Fruit fly (Drosophila melanogaster) whole organism, embryonic: ENCODE results near the gene SecS.
A peak's percentile ranks its signal among the peaks of the same experiment; 100 is the strongest.

Experiments used
- Antp ChIP-seq: fragments of 200-800 bp; sonication (Bioruptor generic); optimal IDR thresholded peaks from 3 replicates; lab custom pipeline; 2016; ENCODE audit warnings: missing biosample characterization, missing genetic modification characterization
- CG10979 ChIP-seq: fragments of 200-800 bp; sonication (Bioruptor generic); optimal IDR thresholded peaks from 2 replicates; lab custom pipeline; 2018; ENCODE audit warnings: missing biosample characterization, mild to moderate bottlenecking, missing genetic modification characterization, moderate library complexity
- CG11085 ChIP-seq: fragments of 200-800 bp; sonication (Bioruptor generic); IDR thresholded peaks from 2 replicates; pipeline ENCODE4 v1.3.6; 2022; ENCODE audit warnings: missing biosample characterization, missing genetic modification characterization
- CG11696 ChIP-seq: fragments of 200-800 bp; sonication (Bioruptor generic); IDR thresholded peaks from 2 replicates; pipeline ENCODE4 v1.3.6; 2022; ENCODE audit warnings: missing biosample characterization, missing genetic modification characterization
- CG12769 ChIP-seq: fragments of 200-800 bp; sonication (Bioruptor generic); optimal IDR thresholded peaks from 2 replicates; lab custom pipeline; 2019; ENCODE audit warnings: missing biosample characterization, mild to moderate bottlenecking, missing genetic modification characterization, moderate library complexity
- CG14050 ChIP-seq: fragments of 200-800 bp; sonication (Bioruptor generic); IDR thresholded peaks from 3 replicates; pipeline ENCODE4 v1.3.6; 2022; ENCODE audit warnings: missing biosample characterization, missing genetic modification characterization
- CG14441 ChIP-seq: fragments of 200-800 bp; sonication (Bioruptor generic); IDR thresholded peaks from 2 replicates; pipeline ENCODE4 v1.3.6; 2022; ENCODE audit warnings: missing biosample characterization, missing genetic modification characterization
- CG2202 ChIP-seq: fragments of 200-800 bp; sonication (Bioruptor generic); optimal IDR thresholded peaks from 2 replicates; lab custom pipeline; 2018; ENCODE audit warnings: missing biosample characterization, mild to moderate bottlenecking, missing genetic modification characterization
- CG2678 ChIP-seq: fragments of 200-800 bp; sonication (Bioruptor generic); optimal IDR thresholded peaks from 3 replicates; lab custom pipeline; 2019; ENCODE audit warnings: missing biosample characterization, mild to moderate bottlenecking, missing genetic modification characterization, moderate library complexity
- CG30403 ChIP-seq: fragments of 200-800 bp; sonication (Bioruptor generic); optimal IDR thresholded peaks from 3 replicates; lab custom pipeline; 2016; ENCODE audit warnings: missing biosample characterization, missing genetic modification characterization
- CG30431 ChIP-seq: fragments of 200-800 bp; sonication (Bioruptor generic); optimal IDR thresholded peaks from 2 replicates; lab custom pipeline; 2017; ENCODE audit warnings: missing biosample characterization, missing genetic modification characterization
- CG31365 ChIP-seq: fragments of 200-800 bp; sonication (Bioruptor generic); optimal IDR thresholded peaks from 2 replicates; lab custom pipeline; 2018; ENCODE audit warnings: missing biosample characterization, mild to moderate bottlenecking, missing genetic modification characterization
- CG32772 ChIP-seq: fragments of 200-800 bp; sonication (Bioruptor generic); IDR thresholded peaks from 2 replicates; pipeline ENCODE4 v1.3.6; 2022; ENCODE audit warnings: missing biosample characterization, missing genetic modification characterization
- CG33557 ChIP-seq: fragments of 200-800 bp; sonication (Bioruptor generic); optimal IDR thresholded peaks from 2 replicates; lab custom pipeline; 2019; ENCODE audit warnings: missing biosample characterization, mild to moderate bottlenecking, missing genetic modification characterization, moderate library complexity
- CG5180 ChIP-seq: fragments of 200-800 bp; sonication (Bioruptor generic); optimal IDR thresholded peaks from 3 replicates; lab custom pipeline; 2017; ENCODE audit warnings: missing biosample characterization, missing genetic modification characterization, mild to moderate bottlenecking, moderate library complexity, missing genetic modification reagents
- CG6272 ChIP-seq: fragments of 200-800 bp; sonication (Bioruptor generic); IDR thresholded peaks from 2 replicates; pipeline ENCODE4 v1.3.6; 2022; ENCODE audit warnings: missing biosample characterization, missing genetic modification characterization
- CG6654 ChIP-seq: fragments of 200-800 bp; sonication (Bioruptor generic); optimal IDR thresholded peaks from 2 replicates; lab custom pipeline; 2017; ENCODE audit warnings: missing biosample characterization, mild to moderate bottlenecking, missing genetic modification characterization
- CG8281 ChIP-seq: fragments of 200-800 bp; sonication (Bioruptor generic); optimal IDR thresholded peaks from 2 replicates; lab custom pipeline; 2018; ENCODE audit warnings: missing biosample characterization, mild to moderate bottlenecking, missing genetic modification characterization, moderate library complexity
- Doc2 ChIP-seq: fragments of 200-800 bp; sonication (Bioruptor generic); IDR thresholded peaks from 2 replicates; pipeline ENCODE4 v1.3.6; 2022; ENCODE audit warnings: missing biosample characterization, missing genetic modification characterization
- Dp ChIP-seq: fragments of 200-800 bp; sonication (Bioruptor generic); optimal IDR thresholded peaks from 2 replicates; lab custom pipeline; 2018; ENCODE audit warnings: missing biosample characterization, mild to moderate bottlenecking, missing genetic modification characterization, moderate library complexity
- Fer2 ChIP-seq: fragments of 200-800 bp; sonication (Bioruptor generic); optimal IDR thresholded peaks from 2 replicates; lab custom pipeline; 2018; ENCODE audit warnings: missing biosample characterization, mild to moderate bottlenecking, missing genetic modification characterization, moderate library complexity
- Hmx ChIP-seq: fragments of 200-800 bp; sonication (Bioruptor generic); optimal IDR thresholded peaks from 2 replicates; lab custom pipeline; 2016; ENCODE audit warnings: missing biosample characterization, missing genetic modification characterization
- Max ChIP-seq: fragments of 200-800 bp; sonication (Bioruptor generic); optimal IDR thresholded peaks from 2 replicates; lab custom pipeline; 2016; ENCODE audit warnings: missing biosample characterization, mild to moderate bottlenecking, missing genetic modification characterization
- NC2α ChIP-seq: fragments of 200-800 bp; sonication (Bioruptor generic); optimal IDR thresholded peaks from 2 replicates; lab custom pipeline; 2016; ENCODE audit warnings: missing biosample characterization, missing genetic modification characterization
- NfI ChIP-seq: fragments of 200-800 bp; sonication (Bioruptor generic); optimal IDR thresholded peaks from 3 replicates; lab custom pipeline; 2018; ENCODE audit warnings: missing biosample characterization, mild to moderate bottlenecking, missing genetic modification characterization, moderate library complexity
- Sry-δ ChIP-seq: fragments of 200-800 bp; sonication (Bioruptor generic); optimal IDR thresholded peaks from 2 replicates; lab custom pipeline; 2016; ENCODE audit warnings: missing biosample characterization, missing genetic modification characterization
- Xrp1 ChIP-seq: fragments of 200-800 bp; sonication (Bioruptor generic); IDR thresholded peaks from 2 replicates; pipeline ENCODE4 v1.3.6; 2022; ENCODE audit warnings: missing biosample characterization, missing genetic modification characterization
- aop ChIP-seq: fragments of 200-800 bp; sonication (Bioruptor generic); IDR thresholded peaks from 2 replicates; pipeline ENCODE4 v1.3.6; 2022; ENCODE audit warnings: missing biosample characterization, missing genetic modification characterization
- bab2 ChIP-seq: fragments of 200-800 bp; sonication (Bioruptor generic); optimal IDR thresholded peaks from 2 replicates; lab custom pipeline; 2016; ENCODE audit warnings: missing biosample characterization, missing genetic modification characterization
- cg ChIP-seq: fragments of 200-800 bp; sonication (Bioruptor generic); optimal IDR thresholded peaks from 3 replicates; lab custom pipeline; 2019; ENCODE audit warnings: missing biosample characterization, mild to moderate bottlenecking, missing genetic modification characterization, moderate library complexity
- crol ChIP-seq: fragments of 200-800 bp; sonication (Bioruptor generic); IDR thresholded peaks from 2 replicates; pipeline ENCODE4 v1.3.6; 2022; ENCODE audit warnings: missing biosample characterization, missing genetic modification characterization
- dan ChIP-seq: fragments of 200-800 bp; sonication (Bioruptor generic); IDR thresholded peaks from 2 replicates; pipeline ENCODE4 v1.3.6; 2022; ENCODE audit warnings: missing biosample characterization, missing genetic modification characterization
- dpn ChIP-seq, 2 experiments: fragments of 200-800 bp; sonication (Bioruptor generic); optimal IDR thresholded peaks; 3 replicates each; lab custom pipeline; 2016; ENCODE audit warnings: missing biosample characterization in 2 of 2, missing genetic modification characterization in 2 of 2
- dysf ChIP-seq: fragments of 200-800 bp; sonication (Bioruptor generic); IDR thresholded peaks from 3 replicates; pipeline ENCODE4 v1.3.6; 2022; ENCODE audit warnings: missing biosample characterization, missing genetic modification characterization
- fd102C ChIP-seq: fragments of 200-800 bp; sonication (Bioruptor generic); optimal IDR thresholded peaks from 2 replicates; lab custom pipeline; 2018; ENCODE audit warnings: missing biosample characterization, mild to moderate bottlenecking, missing genetic modification characterization, moderate library complexity
- fru ChIP-seq: fragments of >200 bp; optimal IDR thresholded peaks from 2 replicates; lab custom pipeline; 2017
- fu2 ChIP-seq: fragments of 200-800 bp; sonication (Bioruptor generic); optimal IDR thresholded peaks from 2 replicates; lab custom pipeline; 2016; ENCODE audit warnings: missing biosample characterization, missing genetic modification characterization
- kah ChIP-seq: fragments of 200-800 bp; sonication (Bioruptor generic); optimal IDR thresholded peaks from 2 replicates; lab custom pipeline; 2018; ENCODE audit warnings: missing biosample characterization, mild to moderate bottlenecking, missing genetic modification characterization
- knrl ChIP-seq: fragments of 200-800 bp; sonication (Bioruptor generic); IDR thresholded peaks from 3 replicates; pipeline ENCODE4 v1.3.6; 2022; ENCODE audit warnings: missing biosample characterization, missing genetic modification characterization; ENCODE audit not compliant: partially characterized antibody
- mam ChIP-seq: fragments of 200-800 bp; sonication (Bioruptor generic); optimal IDR thresholded peaks from 3 replicates; lab custom pipeline; 2016; ENCODE audit warnings: missing biosample characterization, missing genetic modification characterization
- nau ChIP-seq: fragments of 200-800 bp; sonication (Bioruptor generic); optimal IDR thresholded peaks from 3 replicates; lab custom pipeline; 2017; ENCODE audit warnings: missing biosample characterization, mild to moderate bottlenecking, missing genetic modification characterization, missing genetic modification reagents
- pan ChIP-seq, 4 experiments: fragments of >200 bp in 3 of 4; fragments of 200-800 bp in 1 of 4; sonication (Bioruptor generic) in 1 of 4; optimal IDR thresholded peaks in 3 of 4; IDR thresholded peaks in 1 of 4; 2 replicates each; pipeline versions ENCODE4 v1.3.6 to Lab custom; 2017 to 2022; ENCODE audit warnings: missing biosample characterization in 2 of 4, missing genetic modification characterization in 2 of 4, mixed read lengths in 1 of 4
- pho ChIP-seq: fragments of 200-800 bp; sonication (Bioruptor generic); optimal IDR thresholded peaks from 2 replicates; lab custom pipeline; 2016; ENCODE audit warnings: missing biosample characterization, missing genetic modification characterization
- repo ChIP-seq: fragments of 200-800 bp; sonication (Bioruptor generic); optimal IDR thresholded peaks from 2 replicates; lab custom pipeline; 2016; ENCODE audit warnings: missing biosample characterization, missing genetic modification characterization
- sc ChIP-seq, 3 experiments: fragments of >200 bp in 2 of 3; fragments of 200-800 bp in 1 of 3; sonication (Bioruptor generic) in 1 of 3; optimal IDR thresholded peaks; 2 replicates in 2 of 3; 3 replicates in 1 of 3; lab custom pipeline; 2017; ENCODE audit warnings: mild to moderate bottlenecking in 1 of 3, missing biosample characterization in 1 of 3, missing genetic modification characterization in 1 of 3, missing genetic modification reagents in 1 of 3
- sima ChIP-seq: fragments of 200-800 bp; sonication (Bioruptor generic); optimal IDR thresholded peaks from 2 replicates; lab custom pipeline; 2016; ENCODE audit warnings: missing biosample characterization, missing genetic modification characterization
- sqz ChIP-seq: fragments of 200-800 bp; sonication (Bioruptor generic); optimal IDR thresholded peaks from 3 replicates; lab custom pipeline; 2018; ENCODE audit warnings: missing biosample characterization, mild to moderate bottlenecking, missing genetic modification characterization
- ssp ChIP-seq: fragments of 200-800 bp; sonication (Bioruptor generic); IDR thresholded peaks from 2 replicates; pipeline ENCODE4 v1.3.6; 2022; ENCODE audit warnings: missing biosample characterization, missing genetic modification characterization
- tap ChIP-seq: fragments of 200-800 bp; optimal IDR thresholded peaks from 3 replicates; lab custom pipeline; 2019; ENCODE audit warnings: missing biosample characterization, mild to moderate bottlenecking, missing genetic modification characterization, moderate library complexity
- zen ChIP-seq: fragments of 200-800 bp; sonication (Bioruptor generic); optimal IDR thresholded peaks from 3 replicates; lab custom pipeline; 2018; ENCODE audit warnings: missing biosample characterization, mild to moderate bottlenecking, missing genetic modification characterization, moderate library complexity

SecS gene

DNA sequence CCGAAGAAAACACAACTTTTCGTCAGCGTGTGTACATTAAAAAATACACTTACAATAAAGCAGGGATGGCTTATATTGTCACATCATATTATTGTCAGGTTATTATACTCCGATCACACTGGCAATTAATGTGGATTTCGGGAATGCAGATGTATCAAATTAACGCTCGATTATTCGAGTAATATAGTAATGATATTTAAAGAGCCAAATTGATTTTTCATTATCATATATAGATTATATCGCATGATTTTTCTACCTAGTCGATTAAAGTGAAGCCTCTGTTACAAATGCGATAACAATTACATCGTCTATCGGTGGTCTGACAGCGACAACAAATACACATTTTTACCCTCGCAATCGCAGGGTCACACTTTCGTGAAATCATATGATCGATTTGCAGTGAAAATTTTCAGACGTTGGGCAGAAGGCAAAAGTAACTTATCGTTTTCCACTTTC, 9.8 kb upstream of the SecS start, which contains the start of the genes noi and Vha26 (continued):
- TF ChIP-seq crol (GFP tag; lab: Robert Waterston, UW) = no peak
- TF ChIP-seq sc (optimal IDR thresholded peaks at IDR 0.05; lab: Kevin White, UChicago) = no peak
- no peak for TF ChIP-seq sc (GFP tag; optimal IDR thresholded peaks at IDR 0.05; lab: Kevin White, UChicago)
- no peak for TF ChIP-seq dan (GFP tag; lab: Robert Waterston, UW)
- peak; percentile 65 for TF ChIP-seq mam
- no peak for TF ChIP-seq nau
- TF ChIP-seq CG11696 (GFP tag; lab: Robert Waterston, UW) = no peak
- TF ChIP-seq CG2202 (tag; lab: Kevin White, UChicago) = peak; percentile 50
- TF ChIP-seq fru (lab: Kevin White, UChicago) = no peak
- no peak for TF ChIP-seq fu2
- no peak for TF ChIP-seq fd102C (GFP tag; lab: Kevin White, UChicago)
- no peak for TF ChIP-seq aop (GFP tag; lab: Robert Waterston, UW)
- peak; percentile 32 for TF ChIP-seq Dp (GFP tag; lab: Kevin White, UChicago)
- peak; percentile 26 for TF ChIP-seq pho (GFP tag; lab: Kevin White, UChicago)
- peak; percentile 98 for TF ChIP-seq ssp (GFP tag; lab: Robert Waterston, UW)
- TF ChIP-seq sqz (GFP tag; lab: Kevin White, UChicago) = no peak
- TF ChIP-seq dysf (GFP tag; lab: Robert Waterston, UW) = 0 out of 3 replicates have a peak, but pooled peaks have one; percentile 35
- TF ChIP-seq CG33557 (GFP tag; lab: Kevin White, UChicago) = no peak
- no peak for TF ChIP-seq CG14050 (GFP tag; lab: Robert Waterston, UW)
- no peak for TF ChIP-seq CG6272 (GFP tag; lab: Robert Waterston, UW)
- TF ChIP-seq CG12769 = no peak
- no peak for TF ChIP-seq CG31365 (tag; lab: Kevin White, UChicago)
- TF ChIP-seq Hmx (GFP tag; lab: Kevin White, UChicago) = no peak
- no peak for TF ChIP-seq CG5180 (GFP tag; lab: Kevin White, UChicago)
- TF ChIP-seq CG30431 (GFP tag; lab: Kevin White, UChicago) = no peak
- TF ChIP-seq pan (optimal IDR thresholded peaks at IDR 0.05; lab: Kevin White, UChicago) = no peak
- TF ChIP-seq pan (GFP tag; optimal IDR thresholded peaks at IDR 0.05 in 1 of 2, IDR thresholded peaks at IDR 0.05 in 1 of 2) = no peak
- TF ChIP-seq Max = peak; percentile 41
- TF ChIP-seq CG8281 (tag; lab: Kevin White, UChicago) = no peak
- peak; percentile 44 for TF ChIP-seq NfI (GFP tag; lab: Kevin White, UChicago)
- TF ChIP-seq Fer2 (tag; lab: Kevin White, UChicago) = peak; percentile 8
- no peak for TF ChIP-seq Antp (GFP tag; lab: Kevin White, UChicago)
- no peak for TF ChIP-seq CG6654 (GFP tag; lab: Kevin White, UChicago)
- TF ChIP-seq CG11085 = no peak
- peak; percentile 16 to 21 for TF ChIP-seq dpn (GFP tag; optimal IDR thresholded peaks at IDR 0.05; lab: Kevin White, UChicago)
- TF ChIP-seq Xrp1 (GFP tag; lab: Robert Waterston, UW) = peak; percentile 10; the same call in 1 of the 2 replicates
- peak; percentile 10 for TF ChIP-seq bab2 (GFP tag; lab: Kevin White, UChicago)
- no peak for TF ChIP-seq repo (GFP tag; lab: Kevin White, UChicago)
- TF ChIP-seq Doc2 (GFP tag; lab: Robert Waterston, UW) = no peak
- TF ChIP-seq tap (tag; lab: Kevin White, UChicago) = no peak
- no peak for TF ChIP-seq kah
- no peak for TF ChIP-seq CG32772 (GFP tag; lab: Robert Waterston, UW)
- TF ChIP-seq CG30403 (GFP tag; lab: Kevin White, UChicago) = peak; percentile 23
- no peak for TF ChIP-seq sima (GFP tag; lab: Kevin White, UChicago)
- TF ChIP-seq knrl (GFP tag; lab: Robert Waterston, UW) = peak; percentile 74
- TF ChIP-seq zen = peak; percentile 76
- TF ChIP-seq NC2α (GFP tag; lab: Kevin White, UChicago) = no peak
- TF ChIP-seq CG14441 (GFP tag; lab: Robert Waterston, UW) = no peak
- TF ChIP-seq CG10979 (tag; lab: Kevin White, UChicago) = peak; percentile 21
- TF ChIP-seq CG2678 (tag; lab: Kevin White, UChicago) = no peak
- TF ChIP-seq cg (GFP tag; lab: Kevin White, UChicago) = peak; percentile 56
- TF ChIP-seq Sry-δ = peak; percentile 74
